Fruit fly (Drosophila melanogaster) whole organism, embryonic: ENCODE data around the gene scpr-B.

Experiments used
- Adf1 ChIP-seq: fragments of 200-800 bp; sonication (Bioruptor generic); IDR thresholded peaks from 2 replicates; pipeline ENCODE4 v1.3.6; 2022; ENCODE audit warnings: missing biosample characterization, missing genetic modification characterization
- CG10274 ChIP-seq: fragments of 200-800 bp; sonication (Bioruptor generic); optimal IDR thresholded peaks from 3 replicates; lab custom pipeline; 2017; ENCODE audit warnings: missing biosample characterization, mild to moderate bottlenecking, missing genetic modification characterization
- CG12155 ChIP-seq: fragments of 200-800 bp; sonication (Bioruptor generic); optimal IDR thresholded peaks from 3 replicates; lab custom pipeline; 2016; ENCODE audit warnings: missing biosample characterization, missing genetic modification characterization
- CG12744 ChIP-seq: fragments of 200-800 bp; sonication (Bioruptor generic); optimal IDR thresholded peaks from 2 replicates; lab custom pipeline; 2016; ENCODE audit warnings: missing biosample characterization, missing genetic modification characterization
- CG12942 ChIP-seq: fragments of 200-800 bp; sonication (Bioruptor generic); optimal IDR thresholded peaks from 3 replicates; lab custom pipeline; 2016; ENCODE audit warnings: missing biosample characterization, missing genetic modification characterization
- CG13424 ChIP-seq: fragments of 200-800 bp; sonication (Bioruptor generic); optimal IDR thresholded peaks from 2 replicates; lab custom pipeline; 2019; ENCODE audit warnings: missing biosample characterization, mild to moderate bottlenecking, missing genetic modification characterization, moderate library complexity
- CG14050 ChIP-seq: fragments of 200-800 bp; sonication (Bioruptor generic); IDR thresholded peaks from 3 replicates; pipeline ENCODE4 v1.3.6; 2022; ENCODE audit warnings: missing biosample characterization, missing genetic modification characterization
- CG14860 ChIP-seq: fragments of 200-800 bp; sonication (Bioruptor generic); IDR thresholded peaks from 3 replicates; pipeline ENCODE4 v1.3.6; 2022; ENCODE audit warnings: missing biosample characterization, missing genetic modification characterization; ENCODE audit not compliant: partially characterized antibody
- CG17385 ChIP-seq: fragments of 200-800 bp; sonication (Bioruptor generic); optimal IDR thresholded peaks from 3 replicates; lab custom pipeline; 2018; ENCODE audit warnings: missing biosample characterization, mild to moderate bottlenecking, missing genetic modification characterization
- CG1792 ChIP-seq: fragments of 200-800 bp; sonication (Bioruptor generic); optimal IDR thresholded peaks from 2 replicates; lab custom pipeline; 2016; ENCODE audit warnings: missing biosample characterization, missing genetic modification characterization
- CG31224 ChIP-seq: fragments of 200-800 bp; sonication (Bioruptor generic); IDR thresholded peaks from 2 replicates; pipeline ENCODE4 v1.3.6; 2022; ENCODE audit warnings: missing biosample characterization, missing genetic modification characterization
- CG34376 ChIP-seq: fragments of 200-800 bp; sonication (Bioruptor generic); optimal IDR thresholded peaks from 2 replicates; lab custom pipeline; 2018; ENCODE audit warnings: missing biosample characterization, mild to moderate bottlenecking, missing genetic modification characterization
- CG43689 ChIP-seq: fragments of 200-800 bp; sonication (Bioruptor generic); IDR thresholded peaks from 2 replicates; pipeline ENCODE4 v1.3.6; 2022; ENCODE audit warnings: missing biosample characterization, missing genetic modification characterization
- CG4404 ChIP-seq: fragments of 200-800 bp; sonication (Bioruptor generic); IDR thresholded peaks from 2 replicates; pipeline ENCODE4 v1.3.6; 2022; ENCODE audit warnings: missing biosample characterization, missing genetic modification characterization
- CG4854 ChIP-seq: fragments of 200-800 bp; sonication (Bioruptor generic); optimal IDR thresholded peaks from 2 replicates; lab custom pipeline; 2016; ENCODE audit warnings: missing biosample characterization, missing genetic modification characterization, inconsistent platforms
- CG6689 ChIP-seq: fragments of 200-800 bp; sonication (Bioruptor generic); IDR thresholded peaks from 2 replicates; pipeline ENCODE4 v1.3.6; 2022; ENCODE audit warnings: missing biosample characterization, missing genetic modification characterization
- CG7745 ChIP-seq: fragments of 200-800 bp; sonication (Bioruptor generic); optimal IDR thresholded peaks from 2 replicates; lab custom pipeline; 2018; ENCODE audit warnings: missing biosample characterization, mild to moderate bottlenecking, missing genetic modification characterization, moderate library complexity
- CTCF ChIP-seq: fragments of 200-800 bp; sonication (Bioruptor generic); optimal IDR thresholded peaks from 2 replicates; lab custom pipeline; 2017; ENCODE audit warnings: missing biosample characterization, mild to moderate bottlenecking, missing genetic modification characterization, moderate library complexity
- D19B ChIP-seq: fragments of 200-800 bp; sonication (Bioruptor generic); optimal IDR thresholded peaks from 2 replicates; lab custom pipeline; 2017; ENCODE audit warnings: missing biosample characterization, mild to moderate bottlenecking, missing genetic modification characterization
- Dbx ChIP-seq: fragments of 200-800 bp; sonication (Bioruptor generic); IDR thresholded peaks from 3 replicates; pipeline ENCODE4 v1.3.6; 2022; ENCODE audit warnings: missing biosample characterization, missing genetic modification characterization
- Deaf1 ChIP-seq: fragments of 200-800 bp; optimal IDR thresholded peaks from 3 replicates; lab custom pipeline; 2019; ENCODE audit warnings: missing biosample characterization, mild to moderate bottlenecking, missing genetic modification characterization, moderate library complexity
- Dip2 ChIP-seq: fragments of 200-800 bp; sonication (Bioruptor generic); IDR thresholded peaks from 2 replicates; pipeline ENCODE4 v1.3.6; 2022; ENCODE audit warnings: missing biosample characterization, missing genetic modification characterization
- E2f1 ChIP-seq: fragments of 200-800 bp; sonication (Bioruptor generic); IDR thresholded peaks from 2 replicates; pipeline ENCODE4 v1.3.6; 2022; ENCODE audit warnings: missing biosample characterization, missing genetic modification characterization
- Ets97D ChIP-seq: fragments of 200-800 bp; sonication (Bioruptor generic); optimal IDR thresholded peaks from 3 replicates; lab custom pipeline; 2016; ENCODE audit warnings: missing biosample characterization, missing genetic modification characterization
- Fer3 ChIP-seq: fragments of 200-800 bp; sonication (Bioruptor generic); optimal IDR thresholded peaks from 2 replicates; lab custom pipeline; 2018; ENCODE audit warnings: missing biosample characterization, mild to moderate bottlenecking, missing genetic modification characterization, moderate library complexity
- Gsc ChIP-seq: fragments of 200-800 bp; sonication (Bioruptor generic); IDR thresholded peaks from 2 replicates; pipeline ENCODE4 v1.3.6; 2022; ENCODE audit warnings: missing biosample characterization, missing genetic modification characterization
- Gug ChIP-seq: fragments of 200-800 bp; sonication (Bioruptor generic); IDR thresholded peaks from 4 replicates; pipeline ENCODE4 v1.3.6; 2022; ENCODE audit warnings: missing biosample characterization, missing genetic modification characterization
- Lhr ChIP-seq: fragments of 200-800 bp; sonication (Bioruptor generic); optimal IDR thresholded peaks from 3 replicates; lab custom pipeline; 2017; ENCODE audit warnings: mild to moderate bottlenecking, missing biosample characterization, missing genetic modification reagents, missing genetic modification characterization
- Mad ChIP-seq: fragments of 200-800 bp; sonication (Bioruptor generic); optimal IDR thresholded peaks from 2 replicates; lab custom pipeline; 2016; ENCODE audit warnings: missing biosample characterization, missing genetic modification characterization
- Max ChIP-seq: fragments of 200-800 bp; sonication (Bioruptor generic); optimal IDR thresholded peaks from 2 replicates; lab custom pipeline; 2016; ENCODE audit warnings: missing biosample characterization, mild to moderate bottlenecking, missing genetic modification characterization
- Scr ChIP-seq: fragments of 200-800 bp; sonication (Bioruptor generic); IDR thresholded peaks from 2 replicates; pipeline ENCODE4 v1.3.6; 2022; ENCODE audit warnings: missing biosample characterization, missing genetic modification characterization; ENCODE audit not compliant: partially characterized antibody
- Sry-δ ChIP-seq: fragments of 200-800 bp; sonication (Bioruptor generic); optimal IDR thresholded peaks from 2 replicates; lab custom pipeline; 2016; ENCODE audit warnings: missing biosample characterization, missing genetic modification characterization
- TFAM ChIP-seq: fragments of 200-800 bp; sonication (Bioruptor generic); optimal IDR thresholded peaks from 2 replicates; lab custom pipeline; 2017; ENCODE audit warnings: missing biosample characterization, missing genetic modification characterization, inconsistent platforms
- ab ChIP-seq: fragments of 200-800 bp; sonication (Bioruptor generic); optimal IDR thresholded peaks from 2 replicates; lab custom pipeline; 2016; ENCODE audit warnings: missing biosample characterization, missing genetic modification characterization
- ash1 ChIP-seq: fragments of 200-800 bp; sonication (Bioruptor generic); optimal IDR thresholded peaks from 2 replicates; lab custom pipeline; 2018; ENCODE audit warnings: missing biosample characterization, mild to moderate bottlenecking, missing genetic modification characterization
- cato ChIP-seq: fragments of 200-800 bp; sonication (Bioruptor generic); optimal IDR thresholded peaks from 2 replicates; lab custom pipeline; 2016; ENCODE audit warnings: missing biosample characterization, missing genetic modification characterization, borderline replicate concordance
- da ChIP-seq: fragments of 200-800 bp; sonication (Bioruptor generic); optimal IDR thresholded peaks from 2 replicates; lab custom pipeline; 2016; ENCODE audit warnings: missing biosample characterization, missing genetic modification characterization
- dimm ChIP-seq: fragments of 200-800 bp; sonication (Bioruptor generic); IDR thresholded peaks from 2 replicates; pipeline ENCODE4 v1.3.6; 2022; ENCODE audit warnings: missing biosample characterization, missing genetic modification characterization
- emc ChIP-seq: fragments of 200-800 bp; sonication (Bioruptor generic); optimal IDR thresholded peaks from 2 replicates; lab custom pipeline; 2016; ENCODE audit warnings: missing biosample characterization, missing genetic modification characterization
- esg ChIP-seq: fragments of 200-800 bp; sonication (Bioruptor generic); conservative IDR thresholded peaks from 2 replicates; pipeline ENCODE4 v1.3.6; 2022; ENCODE audit warnings: missing biosample characterization, missing genetic modification characterization
- eve ChIP-seq, 2 experiments: fragments of >200 bp; optimal IDR thresholded peaks; 2 replicates each; lab custom pipeline; 2017; ENCODE audit warnings: missing biosample characterization in 2 of 2, missing genetic modification characterization in 2 of 2
- ftz-f1 ChIP-seq: fragments of 200-800 bp; sonication (Bioruptor generic); optimal IDR thresholded peaks from 2 replicates; lab custom pipeline; 2016; ENCODE audit warnings: missing biosample characterization, missing genetic modification characterization
- gcm2 ChIP-seq: fragments of 200-800 bp; sonication (Bioruptor generic); optimal IDR thresholded peaks from 2 replicates; lab custom pipeline; 2016; ENCODE audit warnings: missing biosample characterization, missing genetic modification characterization
- lab ChIP-seq: fragments of 200-800 bp; sonication (Bioruptor generic); optimal IDR thresholded peaks from 3 replicates; lab custom pipeline; 2017; ENCODE audit warnings: missing biosample characterization, missing genetic modification characterization, mild to moderate bottlenecking, moderate library complexity, missing genetic modification reagents
- lola ChIP-seq, 3 experiments: fragments of >200 bp in 2 of 3; fragments of 200-800 bp in 1 of 3; sonication (Bioruptor generic) in 1 of 3; optimal IDR thresholded peaks; 2 replicates each; lab custom pipeline; 2017 to 2019; ENCODE audit warnings: missing biosample characterization in 3 of 3, missing genetic modification characterization in 3 of 3, mild to moderate bottlenecking in 1 of 3, moderate library complexity in 1 of 3
- nerfin-1 ChIP-seq: fragments of 200-800 bp; sonication (Bioruptor generic); optimal IDR thresholded peaks from 3 replicates; lab custom pipeline; 2019; ENCODE audit warnings: missing biosample characterization, mild to moderate bottlenecking, missing genetic modification characterization, moderate library complexity
- psq ChIP-seq: fragments of 200-800 bp; sonication (Bioruptor generic); optimal IDR thresholded peaks from 2 replicates; lab custom pipeline; 2017; ENCODE audit warnings: missing biosample characterization, missing genetic modification characterization
- pzg ChIP-seq: fragments of 200-800 bp; sonication (Bioruptor generic); optimal IDR thresholded peaks from 3 replicates; lab custom pipeline; 2018; ENCODE audit warnings: missing biosample characterization, mild to moderate bottlenecking, missing genetic modification characterization, moderate library complexity
- so ChIP-seq: fragments of 200-800 bp; sonication (Bioruptor generic); IDR thresholded peaks from 3 replicates; pipeline ENCODE4 v1.3.6; 2022; ENCODE audit warnings: missing biosample characterization, missing genetic modification characterization
- sob ChIP-seq: fragments of 200-800 bp; sonication (Bioruptor generic); IDR thresholded peaks from 2 replicates; pipeline ENCODE4 v1.3.6; 2022; ENCODE audit warnings: missing biosample characterization, missing genetic modification characterization
- stc ChIP-seq: fragments of 200-800 bp; sonication (Bioruptor generic); IDR thresholded peaks from 2 replicates; pipeline ENCODE4 v1.3.6; 2022; ENCODE audit warnings: missing biosample characterization, missing genetic modification characterization
- wor ChIP-seq: fragments of 200-800 bp; sonication (Bioruptor generic); IDR thresholded peaks from 2 replicates; pipeline ENCODE4 v1.3.6; 2022; ENCODE audit warnings: missing biosample characterization, missing genetic modification characterization
- yki ChIP-seq: fragments of >200 bp; optimal IDR thresholded peaks from 3 replicates; lab custom pipeline; 2018

scpr-B gene

dm6 chr3R:11214449-11214950 is 26.3 kb downstream of the scpr-B start, which contains the start of gene ZnT86D (continued):
- no peak for TF ChIP-seq CTCF (GFP tag; lab: Kevin White, UChicago)
- TF ChIP-seq CG10274 (GFP tag; lab: Kevin White, UChicago): no peak
- peak; percentile 67 for TF ChIP-seq CG34376
- TF ChIP-seq Gug (GFP tag; lab: Robert Waterston, UW): peak; percentile 50; the same call in 2 of the 4 replicates
- TF ChIP-seq CG14050: no peak
- TF ChIP-seq sob (GFP tag; lab: Robert Waterston, UW): peak; percentile 60; the same call in 1 of the 2 replicates
- TF ChIP-seq Dip2 (GFP tag; lab: Robert Waterston, UW): no peak
- no peak for TF ChIP-seq esg (GFP tag; lab: Robert Waterston, UW)
- TF ChIP-seq nerfin-1 (tag; lab: Kevin White, UChicago): peak; percentile 49
- peak; percentile 34 for TF ChIP-seq Deaf1 (tag; lab: Kevin White, UChicago)
- no peak for TF ChIP-seq Gsc (GFP tag; lab: Robert Waterston, UW)
- TF ChIP-seq emc: peak; percentile 59
- no peak for TF ChIP-seq Adf1 (GFP tag; lab: Robert Waterston, UW)
- TF ChIP-seq dimm (GFP tag; lab: Robert Waterston, UW): no peak
- no peak for TF ChIP-seq so
- TF ChIP-seq cato (GFP tag; lab: Kevin White, UChicago): no peak
- TF ChIP-seq Ets97D (GFP tag; lab: Kevin White, UChicago): peak; percentile 57
- peak; percentile 45 for TF ChIP-seq CG1792
- no peak for TF ChIP-seq Scr (GFP tag; lab: Robert Waterston, UW)
- no peak for TF ChIP-seq eve (GFP tag; optimal IDR thresholded peaks at IDR 0.05; lab: Kevin White, UChicago)
- no peak for TF ChIP-seq TFAM
- TF ChIP-seq CG17385: peak; percentile 94
- no peak for TF ChIP-seq ash1 (GFP tag; lab: Kevin White, UChicago)
- TF ChIP-seq Fer3 (tag; lab: Kevin White, UChicago): peak; percentile 70
- peak; percentile 71 for TF ChIP-seq lab (GFP tag; lab: Kevin White, UChicago)
- TF ChIP-seq psq (GFP tag; lab: Kevin White, UChicago): no peak
- peak; percentile 1 for TF ChIP-seq CG12744
- TF ChIP-seq gcm2 (GFP tag; lab: Kevin White, UChicago): no peak
- TF ChIP-seq CG4404 (GFP tag; lab: Robert Waterston, UW): peak; percentile 61
- TF ChIP-seq CG14860 (GFP tag; lab: Robert Waterston, UW): no peak
- TF ChIP-seq ab (GFP tag; lab: Kevin White, UChicago): no peak
- no peak for TF ChIP-seq CG31224 (GFP tag; lab: Robert Waterston, UW)
- TF ChIP-seq yki: no peak
- no peak for TF ChIP-seq Max (GFP tag; lab: Kevin White, UChicago)
- no peak for TF ChIP-seq CG7745
- TF ChIP-seq ftz-f1: no peak
- TF ChIP-seq Mad (GFP tag; lab: Kevin White, UChicago): peak; percentile 42
- no peak for TF ChIP-seq CG12942 (GFP tag; lab: Kevin White, UChicago)
- no peak for TF ChIP-seq da (GFP tag; lab: Kevin White, UChicago)
- TF ChIP-seq wor (GFP tag; lab: Robert Waterston, UW): no peak
- peak in 1 of 3 experiments; percentile 46 for TF ChIP-seq lola (GFP tag; optimal IDR thresholded peaks at IDR 0.05; lab: Kevin White, UChicago)
- TF ChIP-seq CG6689 (GFP tag; lab: Robert Waterston, UW): peak; percentile 75
- TF ChIP-seq CG12155 (GFP tag; lab: Kevin White, UChicago): peak; percentile 58
- no peak for TF ChIP-seq CG43689
- TF ChIP-seq pzg (GFP tag; lab: Kevin White, UChicago): peak; percentile 64
- no peak for TF ChIP-seq stc (GFP tag; lab: Robert Waterston, UW)
- peak; percentile 79 for TF ChIP-seq CG13424 (tag; lab: Kevin White, UChicago)
- TF ChIP-seq D19B (GFP tag; lab: Kevin White, UChicago): peak; percentile 64
- peak; percentile 46 for TF ChIP-seq Sry-δ (GFP tag; lab: Kevin White, UChicago)
- peak; percentile 30; the same call in 1 of the 2 replicates for TF ChIP-seq E2f1 (GFP tag; lab: Robert Waterston, UW)
- TF ChIP-seq CG4854: no peak
- TF ChIP-seq Lhr: no peak
- TF ChIP-seq Dbx (GFP tag; lab: Robert Waterston, UW): peak; percentile 58; the same call in 2 of the 3 replicates
